Fruit fly (Drosophila melanogaster) whole organism, embryonic: ENCODE measurements around the gene Usp14.

Experiments
- Bdp1 ChIP-seq: fragments of 200-800 bp; sonication (Bioruptor generic); optimal IDR thresholded peaks from 3 replicates; lab custom pipeline; 2016; ENCODE audit warnings: missing biosample characterization, missing genetic modification characterization
- C15 ChIP-seq: fragments of 200-800 bp; sonication (Bioruptor generic); IDR thresholded peaks from 3 replicates; pipeline ENCODE4 v1.3.6; 2022; ENCODE audit warnings: missing biosample characterization, missing genetic modification characterization
- CG10274 ChIP-seq: fragments of 200-800 bp; sonication (Bioruptor generic); optimal IDR thresholded peaks from 3 replicates; lab custom pipeline; 2017; ENCODE audit warnings: missing biosample characterization, mild to moderate bottlenecking, missing genetic modification characterization
- CG10431 ChIP-seq: fragments of 200-800 bp; sonication (Bioruptor generic); optimal IDR thresholded peaks from 3 replicates; lab custom pipeline; 2018; ENCODE audit warnings: missing biosample characterization, mild to moderate bottlenecking, missing genetic modification characterization
- CG10462 ChIP-seq: fragments of 200-800 bp; sonication (Bioruptor generic); optimal IDR thresholded peaks from 2 replicates; lab custom pipeline; 2016; ENCODE audit warnings: missing biosample characterization, missing genetic modification characterization
- CG10565 ChIP-seq: fragments of 200-800 bp; sonication (Bioruptor generic); optimal IDR thresholded peaks from 3 replicates; lab custom pipeline; 2016; ENCODE audit warnings: missing biosample characterization, mild to moderate bottlenecking, missing genetic modification characterization
- CG12104 ChIP-seq: fragments of 200-800 bp; sonication (Bioruptor generic); optimal IDR thresholded peaks from 3 replicates; lab custom pipeline; 2016; ENCODE audit warnings: missing biosample characterization, missing genetic modification characterization
- CG12659 ChIP-seq: fragments of 200-800 bp; sonication (Bioruptor generic); optimal IDR thresholded peaks from 3 replicates; lab custom pipeline; 2017; ENCODE audit warnings: mild to moderate bottlenecking, missing biosample characterization, missing genetic modification reagents, missing genetic modification characterization
- CG13894 ChIP-seq: fragments of 200-800 bp; sonication (Bioruptor generic); optimal IDR thresholded peaks from 3 replicates; lab custom pipeline; 2018; ENCODE audit warnings: missing biosample characterization, mild to moderate bottlenecking, missing genetic modification characterization, moderate library complexity
- CG15073 ChIP-seq: fragments of 200-800 bp; sonication (Bioruptor generic); optimal IDR thresholded peaks from 2 replicates; lab custom pipeline; 2016; ENCODE audit warnings: missing biosample characterization, missing genetic modification characterization
- CG17385 ChIP-seq: fragments of 200-800 bp; sonication (Bioruptor generic); optimal IDR thresholded peaks from 3 replicates; lab custom pipeline; 2018; ENCODE audit warnings: missing biosample characterization, mild to moderate bottlenecking, missing genetic modification characterization
- CG17612 ChIP-seq: fragments of 200-800 bp; sonication (Bioruptor generic); IDR thresholded peaks from 2 replicates; pipeline ENCODE4 v1.3.6; 2022; ENCODE audit warnings: missing biosample characterization, missing genetic modification characterization
- CG18476 ChIP-seq: fragments of 200-800 bp; sonication (Bioruptor generic); optimal IDR thresholded peaks from 2 replicates; lab custom pipeline; 2016; ENCODE audit warnings: missing biosample characterization, mild to moderate bottlenecking, missing genetic modification characterization
- CG2116 ChIP-seq: fragments of 200-800 bp; sonication (Bioruptor generic); optimal IDR thresholded peaks from 3 replicates; lab custom pipeline; 2018; ENCODE audit warnings: missing biosample characterization, mild to moderate bottlenecking, missing genetic modification characterization
- CG2875 ChIP-seq: fragments of 200-800 bp; sonication (Bioruptor generic); optimal IDR thresholded peaks from 2 replicates; lab custom pipeline; 2017; ENCODE audit warnings: missing biosample characterization, mild to moderate bottlenecking, missing genetic modification characterization, missing genetic modification reagents
- CG32772 ChIP-seq: fragments of 200-800 bp; sonication (Bioruptor generic); IDR thresholded peaks from 2 replicates; pipeline ENCODE4 v1.3.6; 2022; ENCODE audit warnings: missing biosample characterization, missing genetic modification characterization
- CG42726 ChIP-seq: fragments of 200-800 bp; sonication (Bioruptor generic); IDR thresholded peaks from 2 replicates; pipeline ENCODE4 v1.3.6; 2022; ENCODE audit warnings: missing biosample characterization, missing genetic modification characterization; ENCODE audit not compliant: partially characterized antibody
- CG5245 ChIP-seq: fragments of 200-800 bp; sonication (Bioruptor generic); optimal IDR thresholded peaks from 3 replicates; lab custom pipeline; 2016; ENCODE audit warnings: missing biosample characterization, missing genetic modification characterization
- CG6175 ChIP-seq: fragments of 200-800 bp; sonication (Bioruptor generic); IDR thresholded peaks from 3 replicates; pipeline ENCODE4 v1.3.6; 2022; ENCODE audit warnings: missing biosample characterization, missing genetic modification characterization
- CG6683 ChIP-seq: fragments of 200-800 bp; sonication (Bioruptor generic); optimal IDR thresholded peaks from 2 replicates; lab custom pipeline; 2017; ENCODE audit warnings: missing biosample characterization, mild to moderate bottlenecking, missing genetic modification characterization, missing genetic modification reagents
- CG7928 ChIP-seq: fragments of 200-800 bp; sonication (Bioruptor generic); optimal IDR thresholded peaks from 2 replicates; lab custom pipeline; 2017; ENCODE audit warnings: missing biosample characterization, mild to moderate bottlenecking, missing genetic modification characterization
- CG8281 ChIP-seq: fragments of 200-800 bp; sonication (Bioruptor generic); optimal IDR thresholded peaks from 2 replicates; lab custom pipeline; 2018; ENCODE audit warnings: missing biosample characterization, mild to moderate bottlenecking, missing genetic modification characterization, moderate library complexity
- CrebB ChIP-seq: fragments of 200-800 bp; sonication (Bioruptor generic); optimal IDR thresholded peaks from 3 replicates; lab custom pipeline; 2018; ENCODE audit warnings: missing biosample characterization, mild to moderate bottlenecking, missing genetic modification characterization
- Dll ChIP-seq: fragments of 200-800 bp; sonication (Bioruptor generic); IDR thresholded peaks from 4 replicates; pipeline ENCODE4 v1.3.6; 2022; ENCODE audit warnings: missing biosample characterization, missing genetic modification characterization; ENCODE audit not compliant: partially characterized antibody
- Fer2 ChIP-seq: fragments of 200-800 bp; sonication (Bioruptor generic); optimal IDR thresholded peaks from 2 replicates; lab custom pipeline; 2018; ENCODE audit warnings: missing biosample characterization, mild to moderate bottlenecking, missing genetic modification characterization, moderate library complexity
- GATAe ChIP-seq: fragments of 200-800 bp; sonication (Bioruptor generic); conservative IDR thresholded peaks from 2 replicates; pipeline ENCODE4 v1.3.6; 2022; ENCODE audit warnings: missing biosample characterization, missing genetic modification characterization
- H2.0 ChIP-seq: fragments of 200-800 bp; sonication (Bioruptor generic); IDR thresholded peaks from 2 replicates; pipeline ENCODE4 v1.3.6; 2022; ENCODE audit warnings: missing biosample characterization, missing genetic modification characterization
- HLHmδ ChIP-seq: fragments of 200-800 bp; sonication (Bioruptor generic); optimal IDR thresholded peaks from 2 replicates; lab custom pipeline; 2018; ENCODE audit warnings: missing biosample characterization, mild to moderate bottlenecking, missing genetic modification characterization, moderate library complexity
- Mrtf ChIP-seq: fragments of 200-800 bp; sonication (Bioruptor generic); IDR thresholded peaks from 3 replicates; pipeline ENCODE4 v1.3.6; 2022; ENCODE audit warnings: missing biosample characterization, missing genetic modification characterization
- Optix ChIP-seq: fragments of 200-800 bp; sonication (Bioruptor generic); IDR thresholded peaks from 3 replicates; pipeline ENCODE4 v1.3.6; 2022; ENCODE audit warnings: missing biosample characterization, missing genetic modification characterization
- PHDP ChIP-seq: fragments of 200-800 bp; sonication (Bioruptor generic); optimal IDR thresholded peaks from 3 replicates; lab custom pipeline; 2018; ENCODE audit warnings: missing biosample characterization, mild to moderate bottlenecking, missing genetic modification characterization, moderate library complexity
- Ptx1 ChIP-seq: fragments of 200-800 bp; sonication (Bioruptor generic); IDR thresholded peaks from 2 replicates; pipeline ENCODE4 v1.3.6; 2022; ENCODE audit warnings: missing biosample characterization, missing genetic modification characterization
- Rfx ChIP-seq: fragments of 200-800 bp; sonication (Bioruptor generic); IDR thresholded peaks from 2 replicates; pipeline ENCODE4 v1.3.6; 2022; ENCODE audit warnings: missing biosample characterization, missing genetic modification characterization
- Usf ChIP-seq: fragments of 200-800 bp; sonication (Bioruptor generic); optimal IDR thresholded peaks from 2 replicates; lab custom pipeline; 2017; ENCODE audit warnings: missing genotype, missing biosample characterization, missing genetic modification characterization
- Xrp1 ChIP-seq: fragments of 200-800 bp; sonication (Bioruptor generic); IDR thresholded peaks from 2 replicates; pipeline ENCODE4 v1.3.6; 2022; ENCODE audit warnings: missing biosample characterization, missing genetic modification characterization
- ap ChIP-seq: fragments of 200-800 bp; sonication (Bioruptor generic); IDR thresholded peaks from 2 replicates; pipeline ENCODE4 v1.3.6; 2022; ENCODE audit warnings: missing biosample characterization, missing genetic modification characterization
- da ChIP-seq: fragments of 200-800 bp; sonication (Bioruptor generic); optimal IDR thresholded peaks from 2 replicates; lab custom pipeline; 2016; ENCODE audit warnings: missing biosample characterization, missing genetic modification characterization
- emc ChIP-seq: fragments of 200-800 bp; sonication (Bioruptor generic); optimal IDR thresholded peaks from 2 replicates; lab custom pipeline; 2016; ENCODE audit warnings: missing biosample characterization, missing genetic modification characterization
- gcm2 ChIP-seq: fragments of 200-800 bp; sonication (Bioruptor generic); optimal IDR thresholded peaks from 2 replicates; lab custom pipeline; 2016; ENCODE audit warnings: missing biosample characterization, missing genetic modification characterization
- h ChIP-seq: fragments of >200 bp; optimal IDR thresholded peaks from 2 replicates; lab custom pipeline; 2017
- her ChIP-seq: fragments of 200-800 bp; sonication (Bioruptor generic); optimal IDR thresholded peaks from 2 replicates; lab custom pipeline; 2016; ENCODE audit warnings: missing biosample characterization, missing genetic modification characterization
- insv ChIP-seq, 2 experiments: fragments of 200-800 bp; sonication (Bioruptor generic); optimal IDR thresholded peaks; 3 replicates each; lab custom pipeline; 2016 to 2018; ENCODE audit warnings: missing biosample characterization in 2 of 2, missing genetic modification characterization in 2 of 2
- nerfin-1 ChIP-seq: fragments of 200-800 bp; sonication (Bioruptor generic); optimal IDR thresholded peaks from 3 replicates; lab custom pipeline; 2019; ENCODE audit warnings: missing biosample characterization, mild to moderate bottlenecking, missing genetic modification characterization, moderate library complexity
- pnt ChIP-seq: fragments of 200-800 bp; sonication (Bioruptor generic); optimal IDR thresholded peaks from 3 replicates; lab custom pipeline; 2016; ENCODE audit warnings: missing biosample characterization, missing genetic modification characterization
- prd ChIP-seq, 3 experiments: fragments of >200 bp in 2 of 3; fragments of 200-800 bp in 1 of 3; sonication (Bioruptor generic) in 1 of 3; optimal IDR thresholded peaks in 2 of 3; IDR thresholded peaks in 1 of 3; 2 replicates in 2 of 3; 3 replicates in 1 of 3; pipeline versions ENCODE4 v1.3.6 to Lab custom; 2017 to 2022; ENCODE audit warnings: missing biosample characterization in 1 of 3, missing genetic modification characterization in 1 of 3
- sim ChIP-seq: fragments of 200-800 bp; sonication (Bioruptor generic); IDR thresholded peaks from 2 replicates; pipeline ENCODE4 v1.3.6; 2022; ENCODE audit warnings: missing biosample characterization, missing genetic modification characterization
- slbo ChIP-seq: fragments of 200-800 bp; sonication (Bioruptor generic); IDR thresholded peaks from 2 replicates; pipeline ENCODE4 v1.3.6; 2022; ENCODE audit warnings: missing biosample characterization, missing genetic modification characterization
- stc ChIP-seq: fragments of 200-800 bp; sonication (Bioruptor generic); IDR thresholded peaks from 2 replicates; pipeline ENCODE4 v1.3.6; 2022; ENCODE audit warnings: missing biosample characterization, missing genetic modification characterization
- stwl ChIP-seq: fragments of 200-800 bp; sonication (Bioruptor generic); optimal IDR thresholded peaks from 3 replicates; lab custom pipeline; 2018; ENCODE audit warnings: missing biosample characterization, mild to moderate bottlenecking, missing genetic modification characterization, moderate library complexity
- sug ChIP-seq: fragments of 200-800 bp; optimal IDR thresholded peaks from 2 replicates; lab custom pipeline; 2019; ENCODE audit warnings: missing biosample characterization, mild to moderate bottlenecking, missing genetic modification characterization, moderate library complexity
- vfl ChIP-seq: fragments of 200-800 bp; sonication (Bioruptor generic); optimal IDR thresholded peaks from 2 replicates; lab custom pipeline; 2016; ENCODE audit warnings: missing biosample characterization, missing genetic modification characterization

Gene Usp14

dm6 chr2L:10362408-10363067 lies 48.3 kb upstream of the Usp14 start, which contains the start of the genes Cand1 and pim (continued):
- no peak for TF ChIP-seq CG10274
- peak; percentile 36 for TF ChIP-seq CG10431
- TF ChIP-seq ap (GFP tag; lab: Robert Waterston, UW): no peak
- TF ChIP-seq H2.0: no peak
- no peak for TF ChIP-seq HLHmδ (GFP tag; lab: Kevin White, UChicago)
- TF ChIP-seq slbo (GFP tag; lab: Robert Waterston, UW): peak; percentile 55; the same call in 1 of the 2 replicates
- no peak for TF ChIP-seq Fer2 (tag; lab: Kevin White, UChicago)
- no peak for TF ChIP-seq CrebB (tag; lab: Kevin White, UChicago)
- no peak for TF ChIP-seq CG2875 (GFP tag; lab: Kevin White, UChicago)
- TF ChIP-seq pnt (GFP tag; lab: Kevin White, UChicago): no peak
- no peak for TF ChIP-seq GATAe (GFP tag; lab: Robert Waterston, UW)
- peak; percentile 31 for TF ChIP-seq CG2116
- TF ChIP-seq C15 (GFP tag; lab: Robert Waterston, UW): no peak
- no peak for TF ChIP-seq Usf (GFP tag; lab: Kevin White, UChicago)
- no peak for TF ChIP-seq CG7928 (GFP tag; lab: Kevin White, UChicago)
- TF ChIP-seq CG12659: peak; percentile 70
- no peak for TF ChIP-seq insv (GFP tag; optimal IDR thresholded peaks at IDR 0.05; lab: Kevin White, UChicago)
- TF ChIP-seq CG12104 (GFP tag; lab: Kevin White, UChicago): no peak
- TF ChIP-seq CG42726 (GFP tag; lab: Robert Waterston, UW): no peak; the same call in 1 of the 2 replicates
- no peak for TF ChIP-seq CG6683 (GFP tag; lab: Kevin White, UChicago)
- TF ChIP-seq Bdp1 (GFP tag; lab: Kevin White, UChicago): no peak
- no peak for TF ChIP-seq stc (GFP tag; lab: Robert Waterston, UW)
- no peak for TF ChIP-seq CG15073
- no peak for TF ChIP-seq her (GFP tag; lab: Kevin White, UChicago)
- peak; percentile 76 for TF ChIP-seq Dll
- TF ChIP-seq da (GFP tag; lab: Kevin White, UChicago): no peak
- TF ChIP-seq h (lab: Kevin White, UChicago): no peak
- TF ChIP-seq CG8281 (tag; lab: Kevin White, UChicago): no peak
- TF ChIP-seq CG6175 (GFP tag; lab: Robert Waterston, UW): no peak
- no peak for TF ChIP-seq Mrtf (GFP tag; lab: Robert Waterston, UW)
- TF ChIP-seq Xrp1 (GFP tag; lab: Robert Waterston, UW): no peak
- TF ChIP-seq nerfin-1 (tag; lab: Kevin White, UChicago): peak; percentile 26
- TF ChIP-seq CG18476: no peak
- TF ChIP-seq PHDP (tag; lab: Kevin White, UChicago): peak; percentile 8
- no peak for TF ChIP-seq CG32772 (GFP tag; lab: Robert Waterston, UW)
- peak; percentile 35; the same call in 1 of the 2 replicates for TF ChIP-seq Rfx (GFP tag; lab: Robert Waterston, UW)
- TF ChIP-seq CG10462 (GFP tag; lab: Kevin White, UChicago): no peak
- no peak for TF ChIP-seq sim (GFP tag; lab: Robert Waterston, UW)
- TF ChIP-seq emc (GFP tag; lab: Kevin White, UChicago): no peak
- no peak for TF ChIP-seq prd (optimal IDR thresholded peaks at IDR 0.05; lab: Kevin White, UChicago)
- no peak for TF ChIP-seq prd (GFP tag; IDR thresholded peaks at IDR 0.05; lab: Robert Waterston, UW)
- TF ChIP-seq sug (tag; lab: Kevin White, UChicago): peak; percentile 33
- TF ChIP-seq Optix (GFP tag; lab: Robert Waterston, UW): no peak
- peak; percentile 42 for TF ChIP-seq stwl
- TF ChIP-seq gcm2 (GFP tag; lab: Kevin White, UChicago): no peak
- TF ChIP-seq CG5245: no peak
- TF ChIP-seq CG17385 (GFP tag; lab: Kevin White, UChicago): no peak
- TF ChIP-seq Ptx1 (GFP tag; lab: Robert Waterston, UW): no peak
- no peak for TF ChIP-seq CG10565
- TF ChIP-seq CG13894: no peak
- no peak for TF ChIP-seq vfl (GFP tag; lab: Kevin White, UChicago)
- no peak for TF ChIP-seq CG17612 (GFP tag; lab: Robert Waterston, UW)
